Worm (Caenorhabditis elegans) whole organism, midembryonic: ENCODE data around the gene mbk-1.

Experiments
- T22C8.4 ChIP-seq: fragments of 200-800 bp; sonication (Bioruptor generic); IDR thresholded peaks from 2 replicates; pipeline ENCODE4 v1.3.6; 2022; ENCODE audit warnings: missing genetic modification characterization, missing compliant biosample characterization
- cog-1 ChIP-seq: sonication (generic microtip); optimal IDR thresholded peaks from 2 replicates; lab custom pipeline; 2016; ENCODE audit warnings: missing genetic modification characterization, missing compliant biosample characterization
- flt-1 ChIP-seq: fragments of 200-800 bp; sonication (Bioruptor generic); IDR thresholded peaks from 2 replicates; pipeline ENCODE4 v1.3.6; 2022; ENCODE audit warnings: missing genetic modification characterization, missing compliant biosample characterization
- klf-2 ChIP-seq: fragments of 200-800 bp; sonication (Bioruptor generic); conservative IDR thresholded peaks from 2 replicates; pipeline ENCODE4 v1.3.6; 2022; ENCODE audit warnings: missing genetic modification reagents, missing genetic modification characterization, missing compliant biosample characterization
- med-1 ChIP-seq: sonication (generic microtip); optimal IDR thresholded peaks from 2 replicates; lab custom pipeline; 2017; ENCODE audit warnings: missing genetic modification characterization, mild to moderate bottlenecking, missing compliant biosample characterization, antibody characterized with exemption, missing genetic modification reagents; ENCODE audit not compliant: insufficient read depth
- ref-1 ChIP-seq: fragments of 200-800 bp; sonication (Bioruptor generic); conservative IDR thresholded peaks from 2 replicates; pipeline ENCODE4 v1.3.6; 2022; ENCODE audit warnings: missing genetic modification reagents, missing genetic modification characterization, missing compliant biosample characterization
- tab-1 ChIP-seq: fragments of 200-800 bp; sonication (Bioruptor generic); IDR thresholded peaks from 2 replicates; pipeline ENCODE4 v1.3.6; 2022; ENCODE audit warnings: missing genetic modification characterization, missing compliant biosample characterization
- ztf-23 ChIP-seq: fragments of 200-800 bp; sonication (Bioruptor generic); IDR thresholded peaks from 2 replicates; pipeline ENCODE4 v1.3.6; 2022; ENCODE audit warnings: missing genetic modification reagents, missing genetic modification characterization, missing compliant biosample characterization
- ztf-29 ChIP-seq: fragments of 200-800 bp; sonication (Bioruptor generic); IDR thresholded peaks from 2 replicates; pipeline ENCODE4 v1.3.6; 2022; ENCODE audit warnings: missing genetic modification reagents, missing genetic modification characterization, missing compliant biosample characterization

mbk-1 gene

ce11 chrX:14824490-14825050 is at the start of gene mbk-1:
Gene mbk-1, minus strand, starts transcription at chrX:14824540.
- TF ChIP-seq klf-2: no peak
- TF ChIP-seq cog-1 (tag; lab: Kevin White, UChicago): peak; percentile 65

- TF ChIP-seq cog-1 (tag; lab: Kevin White, UChicago) (no peak), flt-1 (no peak), tab-1 (GFP tag; lab: Robert Waterston, UW) (no peak), klf-2 (no peak), ztf-29 (GFP tag; lab: Robert Waterston, UW) (no peak), med-1 (no peak), T22C8.4 (GFP tag; lab: Robert Waterston, UW) (no peak), ztf-23 (GFP tag; lab: Robert Waterston, UW) (no peak), ref-1 (no peak)
Measured at ce11 chrX:14872817-14873469, 48.6 kb upstream of the mbk-1 start, which contains the start of gene F31F6.3. Gene F31F6.3, minus strand, starts transcription at chrX:14872867.

- TF ChIP-seq ref-1: no peak
- TF ChIP-seq T22C8.4 (GFP tag; lab: Robert Waterston, UW): no peak
- TF ChIP-seq ztf-29 (GFP tag; lab: Robert Waterston, UW): no peak
- no peak for TF ChIP-seq tab-1 (GFP tag; lab: Robert Waterston, UW)
- TF ChIP-seq flt-1: no peak
- no peak for TF ChIP-seq med-1
- TF ChIP-seq cog-1 (tag; lab: Kevin White, UChicago): no peak
- TF ChIP-seq klf-2: no peak
- no peak for TF ChIP-seq ztf-23 (GFP tag; lab: Robert Waterston, UW)
Measured at ce11 chrX:14871780-14872179, 47.4 kb upstream of the mbk-1 start, which contains the start of gene F31F6.2. Gene F31F6.2, minus strand, starts transcription at chrX:14871880.

- TF ChIP-seq flt-1 (no peak), tab-1 (GFP tag; lab: Robert Waterston, UW) (no peak), ztf-23 (GFP tag; lab: Robert Waterston, UW) (no peak), cog-1 (tag; lab: Kevin White, UChicago) (no peak), ztf-29 (GFP tag; lab: Robert Waterston, UW) (no peak), ref-1 (no peak), klf-2 (no peak), med-1 (no peak), T22C8.4 (GFP tag; lab: Robert Waterston, UW) (no peak)
Measured at ce11 chrX:14868200-14868599, 43.9 kb upstream of the mbk-1 start, which contains the start of gene F31F6.1. Gene F31F6.1, minus strand, starts transcription at chrX:14868300.

- TF ChIP-seq tab-1 (GFP tag; lab: Robert Waterston, UW) (no peak), med-1 (no peak), ztf-29 (GFP tag; lab: Robert Waterston, UW) (no peak), klf-2 (no peak), T22C8.4 (GFP tag; lab: Robert Waterston, UW) (no peak), flt-1 (no peak), ztf-23 (GFP tag; lab: Robert Waterston, UW) (no peak), ref-1 (no peak), cog-1 (tag; lab: Kevin White, UChicago) (no peak)
Measured at ce11 chrX:14865744-14866143, 41.4 kb upstream of the mbk-1 start, which contains the start of gene C27C12.3. Gene C27C12.3, minus strand, starts transcription at chrX:14865844.

ce11 chrX:14861752-14862151 is 37.4 kb upstream of the mbk-1 start, which contains the start of gene dmd-4:
Gene dmd-4, minus strand, starts transcription at chrX:14861852.
- no peak for TF ChIP-seq klf-2
- TF ChIP-seq flt-1: no peak
- no peak for TF ChIP-seq ztf-23 (GFP tag; lab: Robert Waterston, UW)
- TF ChIP-seq tab-1 (GFP tag; lab: Robert Waterston, UW): no peak
- TF ChIP-seq cog-1 (tag; lab: Kevin White, UChicago): no peak
- no peak for TF ChIP-seq T22C8.4 (GFP tag; lab: Robert Waterston, UW)
- TF ChIP-seq ref-1: no peak
- TF ChIP-seq ztf-29 (GFP tag; lab: Robert Waterston, UW): no peak
- TF ChIP-seq med-1: no peak

- no peak for TF ChIP-seq tab-1 (GFP tag; lab: Robert Waterston, UW)
- peak; percentile 84 for TF ChIP-seq cog-1 (tag; lab: Kevin White, UChicago)
- TF ChIP-seq ztf-29 (GFP tag; lab: Robert Waterston, UW): no peak
- peak; percentile 77 for TF ChIP-seq flt-1
Measured at ce11 chrX:14853712-14854217, 29.4 kb upstream of the mbk-1 start, which contains the start of the genes C27C12.1 and C27C12.4. Gene C27C12.1, minus strand, starts transcription at chrX:14853762. Gene C27C12.4, plus strand, starts transcription at chrX:14854086.

- no peak for TF ChIP-seq ref-1
- no peak for TF ChIP-seq ztf-23 (GFP tag; lab: Robert Waterston, UW)
- no peak for TF ChIP-seq klf-2
- no peak for TF ChIP-seq med-1
- TF ChIP-seq tab-1 (GFP tag; lab: Robert Waterston, UW): no peak
- no peak for TF ChIP-seq flt-1
- no peak for TF ChIP-seq cog-1 (tag; lab: Kevin White, UChicago)
- TF ChIP-seq T22C8.4 (GFP tag; lab: Robert Waterston, UW): no peak
- no peak for TF ChIP-seq ztf-29 (GFP tag; lab: Robert Waterston, UW)
Measured at ce11 chrX:14851904-14852303, 27.6 kb upstream of the mbk-1 start.

ce11 chrX:14849054-14849453 is 24.7 kb upstream of the mbk-1 start, which contains the start of gene acd-3:
Gene acd-3, plus strand, starts transcription at chrX:14849275.
- no peak for TF ChIP-seq ztf-23 (GFP tag; lab: Robert Waterston, UW)
- TF ChIP-seq tab-1 (GFP tag; lab: Robert Waterston, UW): no peak
- TF ChIP-seq ztf-29 (GFP tag; lab: Robert Waterston, UW): no peak
- TF ChIP-seq klf-2: no peak
- TF ChIP-seq ref-1: no peak
- no peak for TF ChIP-seq med-1
- no peak for TF ChIP-seq cog-1 (tag; lab: Kevin White, UChicago)
- TF ChIP-seq flt-1: no peak
- no peak for TF ChIP-seq T22C8.4 (GFP tag; lab: Robert Waterston, UW)

ce11 chrX:14845637-14846036 is 21.3 kb upstream of the mbk-1 start, which contains the start of gene egrh-1:
Gene egrh-1, plus strand, starts transcription at chrX:14845937.
- TF ChIP-seq ref-1: no peak
- TF ChIP-seq T22C8.4 (GFP tag; lab: Robert Waterston, UW): no peak
- TF ChIP-seq med-1: no peak
- no peak for TF ChIP-seq ztf-29 (GFP tag; lab: Robert Waterston, UW)
- no peak for TF ChIP-seq klf-2
- no peak for TF ChIP-seq cog-1 (tag; lab: Kevin White, UChicago)
- no peak for TF ChIP-seq tab-1 (GFP tag; lab: Robert Waterston, UW)
- no peak for TF ChIP-seq ztf-23 (GFP tag; lab: Robert Waterston, UW)
- no peak for TF ChIP-seq flt-1
